Worm (Caenorhabditis elegans): Measurements from ENCODE around the gene ZK1290.13.

The ZK1290.13 gene

DNA sequence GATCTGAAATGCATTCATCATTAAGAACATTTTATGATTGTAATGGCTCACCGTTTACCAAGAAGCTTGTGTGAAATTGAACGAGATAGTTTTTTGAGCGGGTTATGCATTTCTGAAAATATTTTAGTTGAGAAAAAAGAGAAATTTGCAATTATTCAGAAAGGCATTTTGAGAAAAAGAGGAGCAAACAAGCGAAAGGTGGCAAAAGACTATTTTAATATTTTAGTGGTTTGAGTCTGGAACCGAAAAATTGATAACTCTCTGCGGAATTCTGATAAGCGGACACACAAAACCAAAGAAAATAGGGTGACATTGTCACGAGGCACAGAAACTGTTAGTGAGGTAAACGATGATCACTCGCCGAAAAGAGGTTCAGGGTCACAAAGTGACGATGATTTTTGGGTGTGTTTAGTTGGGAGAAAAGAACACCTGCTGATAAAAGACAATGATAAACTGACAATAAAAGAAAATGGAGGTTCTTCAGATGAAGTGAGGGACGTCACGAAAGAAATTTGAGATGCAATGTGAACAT, 20.0 kb downstream of the ZK1290.13 start (continued):
- TF ChIP-seq zfp-3 (GFP tag; conservative IDR thresholded peaks at IDR 0.05), result 0 out of 2 replicates have a peak, but pooled peaks have one; percentile 28
- no peak for TF ChIP-seq egl-43 (GFP tag; IDR thresholded peaks at IDR 0.05)
- no peak for TF ChIP-seq lin-13 (GFP tag; optimal IDR thresholded peaks at IDR 0.05)
- no peak for TF ChIP-seq spr-3 (GFP tag; optimal IDR thresholded peaks at IDR 0.05)
- no peak for TF ChIP-seq ama-1 (optimal IDR thresholded peaks at IDR 0.05)
- no peak for TF ChIP-seq zip-2 (tag; optimal IDR thresholded peaks at IDR 0.05)

- TF ChIP-seq arid-1 (GFP tag; conservative IDR thresholded peaks at IDR 0.05) (no peak), F44E2.7 (GFP tag; IDR thresholded peaks at IDR 0.05) (no peak), aha-1 (tag) (peak; percentile 68), mes-2 (tag; optimal IDR thresholded peaks at IDR 0.05; ENCODE audit: poor library complexity, severe bottlenecking) (no peak), D1046.2 (GFP tag; IDR thresholded peaks at IDR 0.05) (no peak), F37D6.2 (tag; optimal IDR thresholded peaks at IDR 0.05) (no peak)
These were observed 20.6 kb downstream of the ZK1290.13 start, which contains the start of gene ZK1290.14 for ce11 chrII:7555454-7555853. ZK1290.14 (minus strand) TSS chrII:7555592.

DNA sequence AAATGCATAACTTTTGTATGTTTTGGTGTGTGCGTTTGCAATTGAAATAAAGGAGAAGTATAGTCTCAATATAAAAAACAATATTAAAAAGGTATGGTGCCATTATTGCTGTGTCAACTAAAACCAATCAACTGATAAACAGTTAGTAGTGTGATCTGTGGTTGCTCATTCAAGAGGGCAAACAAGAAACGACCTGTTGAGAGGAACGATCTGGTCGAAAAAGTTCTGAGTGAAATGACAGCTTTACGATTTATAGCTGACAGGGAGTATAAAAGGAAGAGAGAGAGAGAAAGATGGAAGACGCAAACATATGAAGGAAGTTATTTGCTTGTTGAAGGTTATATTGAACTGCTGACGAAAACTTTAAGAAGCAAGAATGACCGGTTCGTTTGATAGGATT, 23.2 kb downstream of the ZK1290.13 start:
- TF ChIP-seq nhr-48 (tag; optimal IDR thresholded peaks at IDR 0.05), result peak; percentile 17
- peak in 1 of 2 experiments; percentile 94 for TF ChIP-seq unc-62 (GFP tag; optimal IDR thresholded peaks at IDR 0.05 in 1 of 2)
- no peak for TF ChIP-seq unc-62 (tag; optimal IDR thresholded peaks at IDR 0.05)
- TF ChIP-seq nhr-41 (GFP tag; IDR thresholded peaks at IDR 0.05), result 0 out of 2 replicates have a peak, but pooled peaks have one; percentile 34
- TF ChIP-seq lin-39 (tag; optimal IDR thresholded peaks at IDR 0.05), result no peak
- peak; percentile 83 for TF ChIP-seq dmd-6 (GFP tag; IDR thresholded peaks at IDR 0.05)
- TF ChIP-seq mdl-1 (tag; optimal IDR thresholded peaks at IDR 0.05), result peak in 1 of 2 experiments; percentile 33
- TF ChIP-seq nhr-10 (tag; optimal IDR thresholded peaks at IDR 0.05), result no peak
- peak; percentile 30 for TF ChIP-seq nhr-28 (tag; optimal IDR thresholded peaks at IDR 0.05)
- TF ChIP-seq hlh-11 (tag; optimal IDR thresholded peaks at IDR 0.05), result peak; percentile 66
- no peak for TF ChIP-seq zip-11 (GFP tag; IDR thresholded peaks at IDR 0.05)
- TF ChIP-seq lin-1 (GFP tag; IDR thresholded peaks at IDR 0.05), result no peak
- TF ChIP-seq daf-16 (GFP tag; optimal IDR thresholded peaks at IDR 0.05), result no peak
- peak; percentile 77 for TF ChIP-seq daf-16 (tag; optimal IDR thresholded peaks at IDR 0.05)
- TF ChIP-seq gei-8 (GFP tag; optimal IDR thresholded peaks at IDR 0.05), result no peak
- peak; percentile 35; the same call in 1 of the 2 replicates for TF ChIP-seq php-3 (GFP tag; IDR thresholded peaks at IDR 0.05)
- TF ChIP-seq dve-1 (tag; optimal IDR thresholded peaks at IDR 0.05; ENCODE audit: insufficient read depth), result peak; percentile 79
- no peak for TF ChIP-seq D1046.2 (GFP tag; IDR thresholded peaks at IDR 0.05)
- TF ChIP-seq Y5F2A.4 (GFP tag; optimal IDR thresholded peaks at IDR 0.05), result no peak

- TF ChIP-seq ceh-20 (GFP tag; IDR thresholded peaks at IDR 0.05) (no peak), fkh-10 (GFP tag; optimal IDR thresholded peaks at IDR 0.05) (peak; percentile 92)
These were observed 24.1 kb downstream of the ZK1290.13 start for ce11 chrII:7558864-7559263.

ce11 chrII:7560844-7561243, 26.0 kb downstream of the ZK1290.13 start:
- no peak for TF ChIP-seq ztf-7 (tag; optimal IDR thresholded peaks at IDR 0.05)
- no peak for TF ChIP-seq rbr-2 (tag; optimal IDR thresholded peaks at IDR 0.05)
- TF ChIP-seq unc-62 (GFP tag; optimal IDR thresholded peaks at IDR 0.05 in 1 of 2), result peak in 1 of 2 experiments; percentile 96
- no peak for TF ChIP-seq unc-62 (tag; optimal IDR thresholded peaks at IDR 0.05)
- TF ChIP-seq zfp-3 (GFP tag; conservative IDR thresholded peaks at IDR 0.05), result no peak

Measured in whole organism, L4 larva.